Fruit fly (Drosophila melanogaster) whole organism, pupa: Measurements from ENCODE around the gene CG32100.

Source experiments
- CG10348 ChIP-seq: fragments of 200-800 bp; sonication (Bioruptor generic); IDR thresholded peaks from 2 replicates; pipeline ENCODE4 v1.3.6; 2022; ENCODE audit warnings: missing biosample characterization, missing genetic modification characterization
- CG12605 ChIP-seq: fragments of 200-800 bp; sonication (Bioruptor generic); IDR thresholded peaks from 2 replicates; pipeline ENCODE4 v1.3.6; 2022; ENCODE audit warnings: missing biosample characterization, missing genetic modification characterization
- CG13204 ChIP-seq: fragments of 200-800 bp; sonication (Bioruptor generic); optimal IDR thresholded peaks from 2 replicates; lab custom pipeline; 2018; ENCODE audit warnings: missing biosample characterization, mild to moderate bottlenecking, missing genetic modification characterization, moderate library complexity
- CG14655 ChIP-seq: fragments of 200-800 bp; sonication (Bioruptor generic); optimal IDR thresholded peaks from 3 replicates; lab custom pipeline; 2017; ENCODE audit warnings: mild to moderate bottlenecking, missing biosample characterization, missing genetic modification reagents, missing genetic modification characterization
- CG15710 ChIP-seq: fragments of 200-800 bp; sonication (Bioruptor generic); optimal IDR thresholded peaks from 2 replicates; lab custom pipeline; 2018; ENCODE audit warnings: missing biosample characterization, mild to moderate bottlenecking, missing genetic modification characterization, moderate library complexity
- CG17806 ChIP-seq: fragments of 200-800 bp; sonication (Bioruptor generic); optimal IDR thresholded peaks from 2 replicates; lab custom pipeline; 2018; ENCODE audit warnings: missing biosample characterization, mild to moderate bottlenecking, missing genetic modification characterization, moderate library complexity
- CG32121 ChIP-seq: fragments of 200-800 bp; sonication (Bioruptor generic); IDR thresholded peaks from 2 replicates; pipeline ENCODE4 v1.3.6; 2022; ENCODE audit warnings: missing biosample characterization, missing genetic modification characterization
- CG34367 ChIP-seq: fragments of 200-800 bp; sonication (Bioruptor generic); optimal IDR thresholded peaks from 2 replicates; lab custom pipeline; 2018; ENCODE audit warnings: missing biosample characterization, mild to moderate bottlenecking, missing genetic modification characterization
- CG4496 ChIP-seq: fragments of 200-800 bp; sonication (Bioruptor generic); IDR thresholded peaks from 3 replicates; pipeline ENCODE4 v1.3.6; 2022; ENCODE audit warnings: missing biosample characterization, missing genetic modification characterization
- CG8159 ChIP-seq: fragments of 200-800 bp; sonication (Bioruptor generic); optimal IDR thresholded peaks from 3 replicates; lab custom pipeline; 2018; ENCODE audit warnings: missing biosample characterization, mild to moderate bottlenecking, missing genetic modification characterization, moderate library complexity
- CG8301 ChIP-seq: fragments of 200-800 bp; sonication (Bioruptor generic); optimal IDR thresholded peaks from 2 replicates; lab custom pipeline; 2018; ENCODE audit warnings: missing biosample characterization, mild to moderate bottlenecking, missing genetic modification characterization
- CG9948 ChIP-seq: fragments of 200-800 bp; sonication (Bioruptor generic); optimal IDR thresholded peaks from 2 replicates; lab custom pipeline; 2018; ENCODE audit warnings: missing biosample characterization, mild to moderate bottlenecking, missing genetic modification characterization, moderate library complexity
- D1 ChIP-seq: fragments of 200-800 bp; sonication (Bioruptor generic); optimal IDR thresholded peaks from 2 replicates; lab custom pipeline; 2018; ENCODE audit warnings: missing biosample characterization, mild to moderate bottlenecking, missing genetic modification characterization, moderate library complexity
- EcR ChIP-seq: fragments of 200-800 bp; sonication (Bioruptor generic); optimal IDR thresholded peaks from 3 replicates; lab custom pipeline; 2019; ENCODE audit warnings: missing biosample characterization, missing genetic modification characterization, mild to moderate bottlenecking, moderate library complexity, missing genetic modification reagents
- Ets98B ChIP-seq: fragments of 200-800 bp; sonication (Bioruptor generic); IDR thresholded peaks from 2 replicates; pipeline ENCODE4 v1.3.6; 2022; ENCODE audit warnings: missing biosample characterization, missing genetic modification characterization
- Pif1A ChIP-seq: fragments of 200-800 bp; sonication (Bioruptor generic); optimal IDR thresholded peaks from 3 replicates; lab custom pipeline; 2016; ENCODE audit warnings: missing biosample characterization, missing genetic modification characterization
- Pif1B ChIP-seq: fragments of 200-800 bp; sonication (Bioruptor generic); optimal IDR thresholded peaks from 3 replicates; lab custom pipeline; 2016; ENCODE audit warnings: missing biosample characterization, missing genetic modification characterization
- Snoo ChIP-seq: fragments of 200-800 bp; sonication (Bioruptor generic); optimal IDR thresholded peaks from 3 replicates; lab custom pipeline; 2017; ENCODE audit warnings: missing biosample characterization, mild to moderate bottlenecking, missing genetic modification characterization, inconsistent platforms
- fd96Ca ChIP-seq: fragments of 200-800 bp; sonication (Bioruptor generic); IDR thresholded peaks from 3 replicates; pipeline ENCODE4 v1.3.6; 2022; ENCODE audit warnings: missing biosample characterization, missing genetic modification characterization
- gl ChIP-seq: fragments of 200-800 bp; sonication (Bioruptor generic); optimal IDR thresholded peaks from 2 replicates; lab custom pipeline; 2018; ENCODE audit warnings: missing biosample characterization, mild to moderate bottlenecking, missing genetic modification characterization
- rn ChIP-seq: fragments of 200-800 bp; sonication (Bioruptor generic); IDR thresholded peaks from 2 replicates; pipeline ENCODE4 v1.3.6; 2022; ENCODE audit warnings: missing biosample characterization, missing genetic modification characterization

Gene CG32100

dm6 chr3L:12267332-12267914 is at the start of gene CG32100:
Gene CG32100, plus strand, starts transcription at chr3L:12267528.
- TF ChIP-seq CG17806 (tag; lab: Kevin White, UChicago) (no peak), EcR (GFP tag; lab: Kevin White, UChicago) (peak; percentile 92)
- TF ChIP-seq, all 21 proteins: peak for 1

DNA sequence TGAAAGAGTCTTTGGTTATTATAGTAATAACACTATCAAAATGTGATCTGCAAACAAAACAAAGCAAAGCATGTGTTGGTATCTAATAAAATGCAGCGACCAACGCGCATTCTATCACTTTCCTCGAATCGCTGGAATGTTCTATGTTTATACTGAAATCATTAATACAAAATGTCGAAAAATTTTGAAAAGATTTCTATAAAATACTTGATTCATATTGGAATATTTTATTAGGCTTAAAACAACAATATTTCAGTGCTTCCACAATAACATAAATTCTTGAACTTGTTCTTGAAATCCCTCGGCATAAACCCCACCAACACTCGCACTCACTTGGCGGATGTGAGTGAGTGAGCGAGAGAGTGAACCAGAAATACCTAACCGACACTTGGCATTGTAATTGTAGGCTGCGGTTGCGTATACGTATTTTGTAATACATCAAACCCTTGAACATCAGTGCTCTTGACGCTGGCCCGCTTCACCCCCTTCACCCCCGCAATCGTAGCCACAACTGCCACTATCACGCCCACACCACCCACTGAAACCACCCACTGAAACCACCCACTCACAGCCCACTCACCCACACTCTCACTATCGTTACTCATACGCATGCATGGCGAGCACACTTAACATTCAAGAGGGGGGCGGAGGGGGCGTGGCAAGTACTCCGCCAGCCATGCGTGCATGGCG is 44.2 kb upstream of the CG32100 start:
- no peak for TF ChIP-seq Snoo (tag; lab: Kevin White, UChicago)
- TF ChIP-seq CG34367 = no peak
- peak; percentile 73 for TF ChIP-seq CG12605 (GFP tag; lab: Robert Waterston, UW)
- TF ChIP-seq Pif1B = no peak
- TF ChIP-seq CG10348 = no peak
- no peak for TF ChIP-seq CG13204 (GFP tag; lab: Kevin White, UChicago)
- no peak for TF ChIP-seq CG8301 (tag; lab: Kevin White, UChicago)
- TF ChIP-seq fd96Ca = no peak
- TF ChIP-seq CG14655 (GFP tag; lab: Kevin White, UChicago) = no peak
- peak; percentile 47 for TF ChIP-seq Ets98B (GFP tag; lab: Robert Waterston, UW)
- TF ChIP-seq D1 (tag; lab: Kevin White, UChicago) = no peak
- no peak for TF ChIP-seq gl (tag; lab: Kevin White, UChicago)
- no peak for TF ChIP-seq EcR (GFP tag; lab: Kevin White, UChicago)
- TF ChIP-seq CG9948 (tag; lab: Kevin White, UChicago) = no peak
- no peak for TF ChIP-seq CG15710 (tag; lab: Kevin White, UChicago)
- no peak for TF ChIP-seq CG8159 (tag; lab: Kevin White, UChicago)
- TF ChIP-seq CG17806 (tag; lab: Kevin White, UChicago) = no peak
- no peak for TF ChIP-seq Pif1A (GFP tag; lab: Kevin White, UChicago)
- TF ChIP-seq CG4496 (GFP tag; lab: Robert Waterston, UW) = peak; percentile 31; the same call in 2 of the 3 replicates
- TF ChIP-seq rn = no peak
- TF ChIP-seq CG32121 (GFP tag; lab: Robert Waterston, UW) = peak; percentile 9; the same call in 1 of the 2 replicates

DNA sequence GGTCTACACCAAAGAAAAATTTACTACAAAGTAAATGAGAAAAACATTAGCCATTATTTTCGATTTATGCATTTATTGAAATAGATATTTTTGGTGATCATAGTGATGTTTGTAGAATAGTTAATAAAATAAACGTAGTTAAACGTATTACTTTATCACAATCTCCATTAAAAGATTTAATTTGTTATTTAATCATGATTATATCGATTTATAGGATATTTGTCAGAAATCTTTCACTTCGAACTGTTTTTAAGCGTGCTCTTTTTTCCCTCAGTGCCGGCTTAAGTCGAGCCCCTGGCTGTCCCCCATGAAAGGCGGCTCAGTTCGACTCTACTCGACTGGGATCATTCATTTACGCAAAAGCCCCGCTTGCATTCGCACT is 43.7 kb upstream of the CG32100 start:
- TF ChIP-seq rn = no peak
- peak; percentile 39 for TF ChIP-seq CG14655 (GFP tag; lab: Kevin White, UChicago)

- TF ChIP-seq Ets98B (GFP tag; lab: Robert Waterston, UW) (no peak), Pif1A (GFP tag; lab: Kevin White, UChicago) (no peak), D1 (tag; lab: Kevin White, UChicago) (no peak), CG10348 (no peak), CG4496 (GFP tag; lab: Robert Waterston, UW) (no peak), Pif1B (no peak), CG32121 (GFP tag; lab: Robert Waterston, UW) (no peak), CG14655 (GFP tag; lab: Kevin White, UChicago) (no peak), CG13204 (GFP tag; lab: Kevin White, UChicago) (no peak), EcR (GFP tag; lab: Kevin White, UChicago) (no peak), CG8159 (tag; lab: Kevin White, UChicago) (no peak), CG9948 (tag; lab: Kevin White, UChicago) (no peak)
Observed at dm6 chr3L:12227219-12227618, 40.1 kb upstream of the CG32100 start.

- no peak for TF ChIP-seq D1 (tag; lab: Kevin White, UChicago)
- TF ChIP-seq EcR (GFP tag; lab: Kevin White, UChicago) = peak; percentile 51
- TF ChIP-seq, all 21 proteins: peak for 1
Observed at dm6 chr3L:12258698-12259097, 8.6 kb upstream of the CG32100 start.

DNA sequence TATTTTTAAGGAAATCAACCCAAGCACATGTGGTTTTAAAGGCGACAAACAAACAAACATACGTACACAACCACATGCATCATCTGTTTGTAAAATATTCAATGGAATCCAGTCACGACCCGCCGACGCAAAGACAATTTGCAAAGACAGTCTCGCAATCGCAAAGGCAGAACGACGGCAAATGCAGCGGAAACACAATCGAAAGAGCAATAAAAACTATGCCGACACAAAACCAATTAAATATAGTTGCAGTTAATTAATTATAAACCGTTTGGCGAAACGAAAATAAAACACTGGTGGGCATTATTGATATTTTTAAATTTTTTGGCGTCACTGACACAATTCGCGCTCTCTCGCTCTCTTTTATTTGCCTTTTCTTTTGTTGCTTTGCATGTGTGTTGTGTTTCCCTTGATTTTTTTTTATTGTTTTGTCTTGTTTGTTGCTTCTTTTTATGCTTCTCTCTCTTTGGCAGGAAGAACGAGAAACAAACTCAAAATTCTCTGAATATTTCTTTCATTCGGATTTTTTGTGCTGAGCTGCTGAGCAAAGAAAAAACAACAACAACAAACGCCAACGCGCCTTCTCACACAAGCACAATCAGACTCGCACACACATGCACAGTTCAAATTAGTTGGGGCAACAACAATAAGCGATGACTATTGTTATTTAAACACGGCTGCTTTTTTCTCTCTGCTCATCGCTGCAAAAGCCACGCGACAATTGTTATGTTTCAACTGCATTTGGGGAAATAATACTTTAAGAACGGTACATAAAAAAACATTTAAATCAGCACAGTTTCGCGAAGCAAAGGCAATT is 1.6 kb upstream of the CG32100 start:
- TF ChIP-seq CG34367 (peak; percentile 62), Pif1B (peak; percentile 63), CG12605 (GFP tag; lab: Robert Waterston, UW) (peak; percentile 95), CG10348 (no peak), EcR (GFP tag; lab: Kevin White, UChicago) (peak; percentile 40), gl (tag; lab: Kevin White, UChicago) (peak; percentile 84), rn (peak; percentile 46; the same call in 1 of the 2 replicates), CG9948 (tag; lab: Kevin White, UChicago) (peak; percentile 18), CG8301 (tag; lab: Kevin White, UChicago) (peak; percentile 74), CG32121 (GFP tag; lab: Robert Waterston, UW) (peak; percentile 76), Ets98B (GFP tag; lab: Robert Waterston, UW) (peak; percentile 79), CG8159 (tag; lab: Kevin White, UChicago) (peak; percentile 55), Pif1A (GFP tag; lab: Kevin White, UChicago) (peak; percentile 61), CG15710 (tag; lab: Kevin White, UChicago) (peak; percentile 68), fd96Ca (peak; percentile 69), D1 (tag; lab: Kevin White, UChicago) (peak; percentile 31), CG17806 (tag; lab: Kevin White, UChicago) (peak; percentile 51), CG13204 (GFP tag; lab: Kevin White, UChicago) (peak; percentile 69), CG4496 (GFP tag; lab: Robert Waterston, UW) (peak; percentile 90), Snoo (tag; lab: Kevin White, UChicago) (no peak), CG14655 (GFP tag; lab: Kevin White, UChicago) (peak; percentile 75)
